Fruit fly (Drosophila melanogaster): ENCODE results near the gene RpS9.
A peak's percentile ranks its signal among the peaks of the same experiment; 100 is the strongest.

The RpS9 gene

dm6 chr3L:9468261-9468890, 43.0 kb downstream of the RpS9 start (continued):
- TF ChIP-seq CG6808 (GFP tag; optimal IDR thresholded peaks at IDR 0.05) (no peak), CG3919 (GFP tag; optimal IDR thresholded peaks at IDR 0.05) (no peak), Ets21C (GFP tag; optimal IDR thresholded peaks at IDR 0.05) (no peak), CG16779 (tag; optimal IDR thresholded peaks at IDR 0.05) (no peak), Sox102F (GFP tag; optimal IDR thresholded peaks at IDR 0.05) (no peak), dac (GFP tag; optimal IDR thresholded peaks at IDR 0.05) (no peak), acj6 (GFP tag; optimal IDR thresholded peaks at IDR 0.05) (no peak), CG6276 (GFP tag; optimal IDR thresholded peaks at IDR 0.05) (no peak), CG11762 (GFP tag; optimal IDR thresholded peaks at IDR 0.05; ENCODE audit: insufficient read depth) (no peak), dsx (GFP tag; optimal IDR thresholded peaks at IDR 0.05; ENCODE audit: poor library complexity, severe bottlenecking) (no peak), CG6163 (GFP tag; IDR thresholded peaks at IDR 0.05) (no peak), CG10669 (GFP tag; optimal IDR thresholded peaks at IDR 0.05) (no peak), CG9139 (GFP tag; optimal IDR thresholded peaks at IDR 0.05) (no peak), net (GFP tag; optimal IDR thresholded peaks at IDR 0.05) (peak; percentile 8), Lpt (GFP tag; optimal IDR thresholded peaks at IDR 0.05) (no peak), esn (GFP tag; optimal IDR thresholded peaks at IDR 0.05) (no peak), fkh (GFP tag; optimal IDR thresholded peaks at IDR 0.05) (no peak), fd85E (GFP tag; optimal IDR thresholded peaks at IDR 0.05) (no peak), CG8119 (GFP tag; IDR thresholded peaks at IDR 0.05) (no peak), Hr38 (GFP tag; optimal IDR thresholded peaks at IDR 0.05) (no peak), CG3032 (tag; optimal IDR thresholded peaks at IDR 0.05) (no peak), svp (GFP tag) (peak; percentile 67), CG1621 (tag; optimal IDR thresholded peaks at IDR 0.05) (no peak), pdm3 (GFP tag; optimal IDR thresholded peaks at IDR 0.05) (peak; percentile 28), Sox14 (GFP tag; optimal IDR thresholded peaks at IDR 0.05) (peak; percentile 20), eg (GFP tag; IDR thresholded peaks at IDR 0.05) (no peak), Sox15 (GFP tag; optimal IDR thresholded peaks at IDR 0.05) (no peak), CG31627 (GFP tag; optimal IDR thresholded peaks at IDR 0.05) (peak; percentile 29)

dm6 chr3L:9467763-9468206, 43.5 kb downstream of the RpS9 start:
- TF ChIP-seq Lpt (GFP tag; optimal IDR thresholded peaks at IDR 0.05) = peak; percentile 48
- peak; percentile 77 for TF ChIP-seq fkh (GFP tag; optimal IDR thresholded peaks at IDR 0.05)
- TF ChIP-seq Eip78C (GFP tag) = peak; percentile 40
- peak; percentile 8 for TF ChIP-seq CG16779 (tag; optimal IDR thresholded peaks at IDR 0.05)
- peak; percentile 32 for TF ChIP-seq CG3919 (GFP tag; optimal IDR thresholded peaks at IDR 0.05)
- peak; percentile 66 for TF ChIP-seq CG8119 (GFP tag; IDR thresholded peaks at IDR 0.05)
- TF ChIP-seq Ets96B (tag; optimal IDR thresholded peaks at IDR 0.05) = no peak
- TF ChIP-seq Sox102F (GFP tag; optimal IDR thresholded peaks at IDR 0.05) = peak; percentile 15
- no peak for TF ChIP-seq CG31627 (GFP tag; optimal IDR thresholded peaks at IDR 0.05)
- no peak for TF ChIP-seq CG4318 (GFP tag; optimal IDR thresholded peaks at IDR 0.05)
- TF ChIP-seq Eip93F (GFP tag; optimal IDR thresholded peaks at IDR 0.05) = no peak
- TF ChIP-seq Met (GFP tag; optimal IDR thresholded peaks at IDR 0.05) = no peak
- TF ChIP-seq CG8319 (GFP tag; optimal IDR thresholded peaks at IDR 0.05) = no peak
- no peak for TF ChIP-seq Sox14 (GFP tag; optimal IDR thresholded peaks at IDR 0.05)
- peak; percentile 23 for TF ChIP-seq CG1621 (tag; optimal IDR thresholded peaks at IDR 0.05)
- TF ChIP-seq CG6854 (GFP tag; optimal IDR thresholded peaks at IDR 0.05) = peak; percentile 48
- no peak for TF ChIP-seq Hr4 (GFP tag; optimal IDR thresholded peaks at IDR 0.05)
- TF ChIP-seq lz (GFP tag; optimal IDR thresholded peaks at IDR 0.05) = no peak
- peak; percentile 68 to 71 for TF ChIP-seq ss (GFP tag; optimal IDR thresholded peaks at IDR 0.05)
- no peak for TF ChIP-seq Eip75B (GFP tag; optimal IDR thresholded peaks at IDR 0.05)
- peak; percentile 73 for TF ChIP-seq CG6276 (GFP tag; optimal IDR thresholded peaks at IDR 0.05)
- no peak; the same call in 1 of the 2 replicates for TF ChIP-seq CG11294 (GFP tag; IDR thresholded peaks at IDR 0.05)
- no peak for TF ChIP-seq CG10669 (GFP tag; optimal IDR thresholded peaks at IDR 0.05)
- TF ChIP-seq CG15336 (GFP tag; IDR thresholded peaks at IDR 0.05) = peak; percentile 60
- TF ChIP-seq CG6163 (GFP tag; IDR thresholded peaks at IDR 0.05) = peak; percentile 80; the same call in 2 of the 3 replicates
- peak; percentile 2 for TF ChIP-seq spab (GFP tag; optimal IDR thresholded peaks at IDR 0.05)
- TF ChIP-seq CG34406 (GFP tag; optimal IDR thresholded peaks at IDR 0.05) = no peak
- no peak for TF ChIP-seq CG8632 (GFP tag; optimal IDR thresholded peaks at IDR 0.05)
- TF ChIP-seq CG11902 (GFP tag; optimal IDR thresholded peaks at IDR 0.05) = no peak
- TF ChIP-seq achi (GFP tag; optimal IDR thresholded peaks at IDR 0.05) = peak; percentile 9
- TF ChIP-seq CG6808 (GFP tag; optimal IDR thresholded peaks at IDR 0.05) = peak; percentile 59
- peak; percentile 58 for TF ChIP-seq CG9139 (GFP tag; optimal IDR thresholded peaks at IDR 0.05)
- peak; percentile 21 for TF ChIP-seq fd85E (GFP tag; optimal IDR thresholded peaks at IDR 0.05)
- TF ChIP-seq Gug (GFP tag; IDR thresholded peaks at IDR 0.05) = no peak
- TF ChIP-seq eg (GFP tag; IDR thresholded peaks at IDR 0.05) = peak; percentile 83
- no peak for TF ChIP-seq Ets21C (GFP tag; optimal IDR thresholded peaks at IDR 0.05)
